Fruit fly (Drosophila melanogaster): Measurements from ENCODE around the gene Mp.

Gene Mp

dm6 chr3L:6963792-6964487 is 34.7 kb upstream of the Mp start (continued):
- TF ChIP-seq CG4282 (GFP tag; optimal IDR thresholded peaks at IDR 0.05) (no peak), CG6654 (GFP tag; optimal IDR thresholded peaks at IDR 0.05) (peak; percentile 48), repo (GFP tag; optimal IDR thresholded peaks at IDR 0.05) (peak; percentile 71), Bdp1 (GFP tag; optimal IDR thresholded peaks at IDR 0.05) (peak; percentile 54), ind (GFP tag; optimal IDR thresholded peaks at IDR 0.05) (peak; percentile 78), ham (GFP tag; IDR thresholded peaks at IDR 0.05) (no peak), Ets97D (GFP tag; optimal IDR thresholded peaks at IDR 0.05) (peak; percentile 32), CG4617 (GFP tag; optimal IDR thresholded peaks at IDR 0.05; ENCODE audit: borderline replicate concordance) (peak; percentile 11), Asciz (GFP tag; optimal IDR thresholded peaks at IDR 0.05) (peak; percentile 65), al (GFP tag; IDR thresholded peaks at IDR 0.05) (peak; percentile 40; the same call in 1 of the 2 replicates), trh (GFP tag; optimal IDR thresholded peaks at IDR 0.05) (peak; percentile 78), CG7556 (GFP tag; optimal IDR thresholded peaks at IDR 0.05) (peak; percentile 87), sob (GFP tag; IDR thresholded peaks at IDR 0.05) (peak; percentile 71), CG6689 (GFP tag; IDR thresholded peaks at IDR 0.05) (peak; percentile 81), fd3F (GFP tag; optimal IDR thresholded peaks at IDR 0.05) (peak; percentile 74), Blimp-1 (GFP tag; optimal IDR thresholded peaks at IDR 0.05) (peak; percentile 82), bab2 (GFP tag; optimal IDR thresholded peaks at IDR 0.05) (peak; percentile 78), cg (GFP tag; optimal IDR thresholded peaks at IDR 0.05) (peak; percentile 86), hth (optimal IDR thresholded peaks at IDR 0.05) (no peak), CG11560 (tag; IDR thresholded peaks at IDR 0.05) (peak; percentile 41; the same call in 1 of the 3 replicates), CG9817 (tag; optimal IDR thresholded peaks at IDR 0.05) (peak; percentile 56), Lhr (GFP tag; optimal IDR thresholded peaks at IDR 0.05) (peak; percentile 63), CG8388 (GFP tag; optimal IDR thresholded peaks at IDR 0.05) (peak; percentile 84), CG4404 (GFP tag; IDR thresholded peaks at IDR 0.05) (peak; percentile 55), CG7357 (GFP tag; IDR thresholded peaks at IDR 0.05) (peak; percentile 75; the same call in 2 of the 3 replicates), Dbx (GFP tag; IDR thresholded peaks at IDR 0.05) (peak; percentile 36; the same call in 1 of the 3 replicates), Sox102F (GFP tag; optimal IDR thresholded peaks at IDR 0.05) (peak; percentile 82), CG34376 (GFP tag; optimal IDR thresholded peaks at IDR 0.05) (no peak), knrl (GFP tag; IDR thresholded peaks at IDR 0.05; ENCODE audit: partially characterized antibody) (no peak), btn (GFP tag; optimal IDR thresholded peaks at IDR 0.05) (peak; percentile 50), Gsc (GFP tag; IDR thresholded peaks at IDR 0.05) (no peak), z (GFP tag; IDR thresholded peaks at IDR 0.05) (no peak), sr (GFP tag; IDR thresholded peaks at IDR 0.05) (peak; percentile 28; the same call in 1 of the 3 replicates), CG32532 (GFP tag; IDR thresholded peaks at IDR 0.05) (peak; percentile 77), CG18619 (GFP tag; optimal IDR thresholded peaks at IDR 0.05) (peak; percentile 64), insv (GFP tag; optimal IDR thresholded peaks at IDR 0.05) (no peak), stc (GFP tag; IDR thresholded peaks at IDR 0.05) (peak; percentile 64; the same call in 1 of the 2 replicates), nmo (GFP tag; optimal IDR thresholded peaks at IDR 0.05) (peak; percentile 86), CG31224 (GFP tag; IDR thresholded peaks at IDR 0.05) (peak; percentile 50), CG1024 (GFP tag; IDR thresholded peaks at IDR 0.05) (0 out of 2 replicates have a peak, but pooled peaks have one; percentile 48), Kr (GFP tag; optimal IDR thresholded peaks at IDR 0.05) (no peak), lilli (GFP tag; optimal IDR thresholded peaks at IDR 0.05) (peak; percentile 83), ftz-f1 (GFP tag; optimal IDR thresholded peaks at IDR 0.05) (no peak), schlank (tag; optimal IDR thresholded peaks at IDR 0.05) (peak; percentile 27), CG4854 (GFP tag; optimal IDR thresholded peaks at IDR 0.05) (peak; percentile 71), CG6175 (GFP tag; IDR thresholded peaks at IDR 0.05) (no peak; the same call in 2 of the 3 replicates), H15 (GFP tag; IDR thresholded peaks at IDR 0.05) (0 out of 3 replicates have a peak, but pooled peaks have one; percentile 15), cas (GFP tag; IDR thresholded peaks at IDR 0.05) (no peak), Aef1 (GFP tag; IDR thresholded peaks at IDR 0.05) (peak; percentile 72), CG10321 (GFP tag; IDR thresholded peaks at IDR 0.05) (no peak; the same call in 1 of the 2 replicates)
